Fruit fly (Drosophila melanogaster) whole organism, embryonic: ENCODE data around the gene CG14326.

Source experiments
- CG11723 ChIP-seq: fragments of 200-800 bp; sonication (Bioruptor generic); optimal IDR thresholded peaks from 2 replicates; lab custom pipeline; 2017; ENCODE audit warnings: missing biosample characterization, mild to moderate bottlenecking, missing genetic modification characterization
- CG16779 ChIP-seq: fragments of 200-800 bp; sonication (Bioruptor generic); IDR thresholded peaks from 2 replicates; pipeline ENCODE4 v1.3.6; 2022; ENCODE audit warnings: missing biosample characterization, missing genetic modification characterization
- CG6854 ChIP-seq: fragments of 200-800 bp; sonication (Bioruptor generic); optimal IDR thresholded peaks from 3 replicates; lab custom pipeline; 2017; ENCODE audit warnings: missing biosample characterization, mild to moderate bottlenecking, missing genetic modification characterization
- CG8388 ChIP-seq: fragments of 200-800 bp; sonication (Bioruptor generic); optimal IDR thresholded peaks from 2 replicates; lab custom pipeline; 2019; ENCODE audit warnings: missing biosample characterization, mild to moderate bottlenecking, missing genetic modification characterization, moderate library complexity
- Sox100B ChIP-seq: fragments of 200-800 bp; sonication (Bioruptor generic); optimal IDR thresholded peaks from 3 replicates; lab custom pipeline; 2018; ENCODE audit warnings: missing biosample characterization, mild to moderate bottlenecking, missing genetic modification characterization
- gro ChIP-seq: fragments of 200-800 bp; sonication (Bioruptor generic); optimal IDR thresholded peaks from 2 replicates; lab custom pipeline; 2016; ENCODE audit warnings: missing biosample characterization, missing genetic modification characterization
- pita ChIP-seq: fragments of 200-800 bp; sonication (Bioruptor generic); optimal IDR thresholded peaks from 2 replicates; lab custom pipeline; 2017; ENCODE audit warnings: missing biosample characterization, mild to moderate bottlenecking, missing genetic modification characterization

DNA sequence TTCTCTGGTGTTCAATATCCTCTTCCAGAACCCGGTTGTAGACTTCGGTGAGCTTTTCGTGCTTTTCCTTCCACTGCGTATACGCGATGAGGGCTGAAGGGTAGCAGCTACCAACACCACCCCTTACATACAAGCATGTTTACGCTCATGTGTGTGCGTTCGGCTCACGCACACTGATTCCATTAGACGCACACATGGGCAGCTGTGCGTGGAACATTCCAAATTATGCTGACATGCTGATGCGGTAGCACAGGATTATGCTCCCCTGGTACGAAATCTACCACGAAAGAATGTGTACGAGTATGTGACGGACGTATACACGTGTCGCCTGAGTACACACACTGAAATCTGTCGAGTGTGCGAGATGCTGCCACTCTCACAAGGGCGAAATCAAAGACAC lies 15.2 kb upstream of the CG14326 start:
- no peak for TF ChIP-seq CG6854 (GFP tag; lab: Kevin White, UChicago)
- TF ChIP-seq CG16779 (GFP tag; lab: Robert Waterston, UW) = no peak
- no peak for TF ChIP-seq CG11723
- no peak for TF ChIP-seq Sox100B (GFP tag; lab: Kevin White, UChicago)
- TF ChIP-seq gro = no peak
- no peak for TF ChIP-seq CG8388
- peak; percentile 57 for TF ChIP-seq pita (GFP tag; lab: Kevin White, UChicago)
